Worm (Caenorhabditis elegans): ENCODE measurements around the gene C42D8.9.
A peak's percentile ranks its signal among the peaks of the same experiment; 100 is the strongest.

The C42D8.9 gene

DNA sequence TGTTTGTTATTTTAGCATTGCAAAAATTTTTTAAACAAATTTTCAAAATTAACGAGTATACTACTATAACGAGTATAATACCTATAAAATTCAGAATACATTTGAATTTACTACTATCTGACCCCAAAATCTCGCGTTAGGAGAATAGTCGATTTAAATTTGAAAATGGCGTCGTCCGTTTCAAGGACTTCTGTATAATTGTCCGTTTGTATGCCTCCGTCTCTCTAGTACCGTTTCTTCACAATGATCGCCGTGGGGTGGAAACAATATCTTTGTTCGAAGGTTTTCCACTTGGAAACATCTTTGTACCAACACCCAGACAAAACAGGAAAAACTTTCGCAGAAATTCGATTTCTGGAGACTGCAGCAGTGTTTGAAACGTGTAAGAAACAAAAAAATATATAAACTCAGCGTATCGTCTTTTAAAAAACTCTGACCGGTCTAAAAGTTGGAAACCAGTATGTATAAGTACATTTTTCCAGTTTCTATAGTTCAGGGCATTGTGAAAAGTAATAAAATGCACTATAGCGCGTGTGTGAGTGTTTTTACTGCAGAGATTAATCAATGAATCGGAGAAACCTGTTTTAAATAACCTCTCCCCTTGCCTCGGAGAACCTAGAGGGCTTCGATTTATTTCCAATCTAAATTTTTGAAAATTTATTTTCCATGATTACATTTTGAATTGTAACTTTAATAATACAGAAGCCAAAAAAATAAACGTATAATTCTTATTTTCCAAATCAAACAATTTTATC lies 31.1 kb upstream of the C42D8.9 start:
- TF ChIP-seq attf-4 (tag; optimal IDR thresholded peaks at IDR 0.05) (no peak), aha-1 (tag) (peak; percentile 69), snpc-4 (tag; optimal IDR thresholded peaks at IDR 0.05) (no peak), dpl-1 (GFP tag; optimal IDR thresholded peaks at IDR 0.05) (no peak), gei-8 (GFP tag; optimal IDR thresholded peaks at IDR 0.05) (no peak), lin-29 (GFP tag; IDR thresholded peaks at IDR 0.05) (no peak)

DNA sequence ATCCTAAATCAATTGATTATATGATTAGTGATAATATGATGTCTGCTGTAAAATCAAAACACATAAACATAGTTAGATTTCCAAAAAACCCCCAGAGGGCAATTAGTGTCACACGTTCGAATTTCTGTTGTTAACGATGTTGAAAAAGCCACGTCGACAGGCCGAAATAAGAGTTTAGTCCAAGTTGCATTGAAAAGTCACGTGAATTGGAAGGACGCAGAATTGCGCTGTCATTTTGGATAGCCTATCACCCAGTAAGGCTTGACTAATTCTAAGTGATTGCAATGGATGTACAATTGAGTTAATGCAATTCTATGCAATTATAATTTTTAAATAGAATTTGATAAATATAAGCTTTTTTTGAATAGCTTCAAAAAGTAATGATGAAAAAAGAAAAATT lies 28.7 kb upstream of the C42D8.9 start:
- TF ChIP-seq Y5F2A.4 (GFP tag; optimal IDR thresholded peaks at IDR 0.05) (no peak), aha-1 (tag) (peak; percentile 60), skn-1 (tag; optimal IDR thresholded peaks at IDR 0.05) (no peak), F49E8.2 (tag; optimal IDR thresholded peaks at IDR 0.05; ENCODE audit: borderline replicate concordance) (no peak), egl-43 (GFP tag; IDR thresholded peaks at IDR 0.05) (no peak), snpc-4 (tag; optimal IDR thresholded peaks at IDR 0.05) (no peak), lin-29 (GFP tag; IDR thresholded peaks at IDR 0.05) (no peak), nhr-48 (tag; optimal IDR thresholded peaks at IDR 0.05) (no peak), arid-1 (GFP tag; conservative IDR thresholded peaks at IDR 0.05) (no peak), hlh-11 (tag; optimal IDR thresholded peaks at IDR 0.05) (peak; percentile 9), Y105C5A.15 (GFP tag; IDR thresholded peaks at IDR 0.05) (no peak), ZK337.2 (GFP tag; IDR thresholded peaks at IDR 0.05) (no peak), duxl-1 (tag; optimal IDR thresholded peaks at IDR 0.05; ENCODE audit: poor library complexity) (no peak), ama-1 (optimal IDR thresholded peaks at IDR 0.05) (no peak), tag-97 (GFP tag; IDR thresholded peaks at IDR 0.05) (no peak), unc-39 (tag; optimal IDR thresholded peaks at IDR 0.05) (no peak), ZK546.5 (tag; optimal IDR thresholded peaks at IDR 0.05) (no peak), nhr-25 (tag; optimal IDR thresholded peaks at IDR 0.05; ENCODE audit: borderline replicate concordance, insufficient read depth) (no peak), Y48G9A.11 (GFP tag; IDR thresholded peaks at IDR 0.05) (no peak), daf-16 (GFP tag; optimal IDR thresholded peaks at IDR 0.05) (no peak), daf-16 (tag; optimal IDR thresholded peaks at IDR 0.05) (no peak), zag-1 (tag; optimal IDR thresholded peaks at IDR 0.05) (no peak), zip-11 (GFP tag; IDR thresholded peaks at IDR 0.05) (no peak), nhr-28 (tag; optimal IDR thresholded peaks at IDR 0.05) (peak; percentile 5), nhr-76 (tag; optimal IDR thresholded peaks at IDR 0.05) (no peak), rbr-2 (tag; optimal IDR thresholded peaks at IDR 0.05) (no peak)

- TF ChIP-seq nhr-25 (tag; optimal IDR thresholded peaks at IDR 0.05; ENCODE audit: borderline replicate concordance, insufficient read depth) (no peak), nhr-237 (tag; optimal IDR thresholded peaks at IDR 0.05) (no peak), unc-62 (GFP tag; optimal IDR thresholded peaks at IDR 0.05 in 1 of 2) (no peak), unc-62 (tag; optimal IDR thresholded peaks at IDR 0.05) (no peak), F10B5.3 (tag; optimal IDR thresholded peaks at IDR 0.05) (no peak), lim-7 (GFP tag; IDR thresholded peaks at IDR 0.05) (no peak), nhr-28 (tag; optimal IDR thresholded peaks at IDR 0.05) (no peak), F44E2.7 (GFP tag; IDR thresholded peaks at IDR 0.05) (no peak), jun-1 (tag; optimal IDR thresholded peaks at IDR 0.05) (no peak), ceh-32 (tag; optimal IDR thresholded peaks at IDR 0.05; ENCODE audit: poor library complexity) (no peak), dmd-8 (GFP tag; IDR thresholded peaks at IDR 0.05) (no peak), lin-13 (GFP tag; optimal IDR thresholded peaks at IDR 0.05) (no peak), lin-15B (tag; optimal IDR thresholded peaks at IDR 0.05) (no peak), mes-2 (tag; optimal IDR thresholded peaks at IDR 0.05; ENCODE audit: poor library complexity, severe bottlenecking) (no peak), F49E8.2 (tag; optimal IDR thresholded peaks at IDR 0.05; ENCODE audit: borderline replicate concordance) (no peak), ZK546.5 (tag; optimal IDR thresholded peaks at IDR 0.05) (no peak), saeg-2 (GFP tag; IDR thresholded peaks at IDR 0.05) (no peak), unc-130 (GFP tag; optimal IDR thresholded peaks at IDR 0.05) (no peak), lir-3 (tag; optimal IDR thresholded peaks at IDR 0.05) (no peak), unc-39 (tag; optimal IDR thresholded peaks at IDR 0.05) (no peak), ceh-28 (tag; optimal IDR thresholded peaks at IDR 0.05) (no peak)
Measured at ce11 chrX:5133980-5134379, 27.1 kb upstream of the C42D8.9 start, which contains the start of gene tbc-7. Gene tbc-7, plus strand, starts transcription at chrX:5134280.
